Fruit fly (Drosophila melanogaster) whole organism, embryonic: Measurements from ENCODE around the gene rho-4.

ENCODE experiments used
- CG10654 ChIP-seq: fragments of 200-800 bp; sonication (Bioruptor generic); optimal IDR thresholded peaks from 2 replicates; lab custom pipeline; 2016; ENCODE audit warnings: missing biosample characterization, missing genetic modification characterization
- CG11723 ChIP-seq: fragments of 200-800 bp; sonication (Bioruptor generic); optimal IDR thresholded peaks from 2 replicates; lab custom pipeline; 2017; ENCODE audit warnings: missing biosample characterization, mild to moderate bottlenecking, missing genetic modification characterization
- CG12299 ChIP-seq: fragments of 200-800 bp; sonication (Bioruptor generic); optimal IDR thresholded peaks from 2 replicates; lab custom pipeline; 2018; ENCODE audit warnings: missing biosample characterization, mild to moderate bottlenecking, missing genetic modification characterization
- CG12769 ChIP-seq: fragments of 200-800 bp; sonication (Bioruptor generic); optimal IDR thresholded peaks from 2 replicates; lab custom pipeline; 2019; ENCODE audit warnings: missing biosample characterization, mild to moderate bottlenecking, missing genetic modification characterization, moderate library complexity
- CG12942 ChIP-seq: fragments of 200-800 bp; sonication (Bioruptor generic); optimal IDR thresholded peaks from 3 replicates; lab custom pipeline; 2016; ENCODE audit warnings: missing biosample characterization, missing genetic modification characterization
- CG15269 ChIP-seq: fragments of 200-800 bp; sonication (Bioruptor generic); optimal IDR thresholded peaks from 2 replicates; lab custom pipeline; 2018; ENCODE audit warnings: missing biosample characterization, mild to moderate bottlenecking, missing genetic modification characterization, moderate library complexity
- CG17612 ChIP-seq: fragments of 200-800 bp; sonication (Bioruptor generic); IDR thresholded peaks from 2 replicates; pipeline ENCODE4 v1.3.6; 2022; ENCODE audit warnings: missing biosample characterization, missing genetic modification characterization
- CG17912 ChIP-seq: fragments of 200-800 bp; sonication (Bioruptor generic); optimal IDR thresholded peaks from 2 replicates; lab custom pipeline; 2018; ENCODE audit warnings: missing biosample characterization, mild to moderate bottlenecking, missing genetic modification characterization
- CG2678 ChIP-seq: fragments of 200-800 bp; sonication (Bioruptor generic); optimal IDR thresholded peaks from 3 replicates; lab custom pipeline; 2019; ENCODE audit warnings: missing biosample characterization, mild to moderate bottlenecking, missing genetic modification characterization, moderate library complexity
- CG3838 ChIP-seq: fragments of 200-800 bp; sonication (Bioruptor generic); optimal IDR thresholded peaks from 3 replicates; lab custom pipeline; 2016; ENCODE audit warnings: missing biosample characterization, missing genetic modification characterization
- CG3995 ChIP-seq: fragments of 200-800 bp; sonication (Bioruptor generic); optimal IDR thresholded peaks from 3 replicates; lab custom pipeline; 2016; ENCODE audit warnings: missing biosample characterization, missing genetic modification characterization
- CG5953 ChIP-seq: fragments of 200-800 bp; sonication (Bioruptor generic); IDR thresholded peaks from 2 replicates; pipeline ENCODE4 v1.3.6; 2022; ENCODE audit warnings: missing biosample characterization, missing genetic modification characterization
- CG6654 ChIP-seq: fragments of 200-800 bp; sonication (Bioruptor generic); optimal IDR thresholded peaks from 2 replicates; lab custom pipeline; 2017; ENCODE audit warnings: missing biosample characterization, mild to moderate bottlenecking, missing genetic modification characterization
- CG9797 ChIP-seq: fragments of 200-800 bp; sonication (Bioruptor generic); optimal IDR thresholded peaks from 3 replicates; lab custom pipeline; 2018; ENCODE audit warnings: missing biosample characterization, mild to moderate bottlenecking, missing genetic modification characterization
- Dad ChIP-seq: fragments of 200-800 bp; sonication (Bioruptor generic); optimal IDR thresholded peaks from 3 replicates; lab custom pipeline; 2016; ENCODE audit warnings: missing biosample characterization, missing genetic modification characterization
- Dfd ChIP-seq, 2 experiments: fragments of >200 bp; optimal IDR thresholded peaks; 2 replicates each; lab custom pipeline; 2017; ENCODE audit warnings: missing biosample characterization in 2 of 2, missing genetic modification characterization in 2 of 2
- Doc3 ChIP-seq: fragments of 200-800 bp; sonication (Bioruptor generic); IDR thresholded peaks from 3 replicates; pipeline ENCODE4 v1.3.6; 2022; ENCODE audit warnings: missing biosample characterization, missing genetic modification characterization; ENCODE audit not compliant: partially characterized antibody
- H2.0 ChIP-seq: fragments of 200-800 bp; sonication (Bioruptor generic); IDR thresholded peaks from 2 replicates; pipeline ENCODE4 v1.3.6; 2022; ENCODE audit warnings: missing biosample characterization, missing genetic modification characterization
- Hmr ChIP-seq: fragments of 200-800 bp; sonication (Bioruptor generic); optimal IDR thresholded peaks from 3 replicates; lab custom pipeline; 2017; ENCODE audit warnings: mild to moderate bottlenecking, missing biosample characterization, missing genetic modification reagents, missing genetic modification characterization
- Hr51 ChIP-seq, 2 experiments: fragments of 200-800 bp; sonication (Bioruptor generic); optimal IDR thresholded peaks; 2 replicates in 1 of 2; 3 replicates in 1 of 2; lab custom pipeline; 2016 to 2018; ENCODE audit warnings: missing biosample characterization in 2 of 2, missing genetic modification characterization in 2 of 2, mild to moderate bottlenecking in 1 of 2, moderate library complexity in 1 of 2
- Jarid2 ChIP-seq: fragments of 200-800 bp; sonication (Bioruptor generic); optimal IDR thresholded peaks from 3 replicates; lab custom pipeline; 2017; ENCODE audit warnings: mild to moderate bottlenecking, missing biosample characterization, missing genetic modification reagents, missing genetic modification characterization
- Mrtf ChIP-seq: fragments of 200-800 bp; sonication (Bioruptor generic); IDR thresholded peaks from 3 replicates; pipeline ENCODE4 v1.3.6; 2022; ENCODE audit warnings: missing biosample characterization, missing genetic modification characterization
- Oli ChIP-seq: fragments of 200-800 bp; sonication (Bioruptor generic); optimal IDR thresholded peaks from 2 replicates; lab custom pipeline; 2018; ENCODE audit warnings: missing biosample characterization, mild to moderate bottlenecking, missing genetic modification characterization, moderate library complexity
- PHDP ChIP-seq: fragments of 200-800 bp; sonication (Bioruptor generic); optimal IDR thresholded peaks from 3 replicates; lab custom pipeline; 2018; ENCODE audit warnings: missing biosample characterization, mild to moderate bottlenecking, missing genetic modification characterization, moderate library complexity
- YL-1 ChIP-seq: fragments of 200-800 bp; sonication (Bioruptor generic); optimal IDR thresholded peaks from 3 replicates; lab custom pipeline; 2017; ENCODE audit warnings: missing biosample characterization, mild to moderate bottlenecking, missing genetic modification characterization
- abd-A ChIP-seq: fragments of 200-800 bp; sonication (Bioruptor generic); optimal IDR thresholded peaks from 3 replicates; lab custom pipeline; 2019; ENCODE audit warnings: missing biosample characterization, mild to moderate bottlenecking, missing genetic modification characterization, moderate library complexity
- al ChIP-seq: fragments of 200-800 bp; sonication (Bioruptor generic); IDR thresholded peaks from 2 replicates; pipeline ENCODE4 v1.3.6; 2022; ENCODE audit warnings: missing biosample characterization, missing genetic modification characterization
- bcd ChIP-seq: fragments of 200-800 bp; sonication (Bioruptor generic); optimal IDR thresholded peaks from 2 replicates; lab custom pipeline; 2017; ENCODE audit warnings: missing biosample characterization, mild to moderate bottlenecking, missing genetic modification characterization
- chm ChIP-seq: fragments of 200-800 bp; sonication (Bioruptor generic); IDR thresholded peaks from 2 replicates; pipeline ENCODE4 v1.3.6; 2022; ENCODE audit warnings: missing biosample characterization, missing genetic modification characterization
- dm ChIP-seq: fragments of 200-800 bp; sonication (Bioruptor generic); optimal IDR thresholded peaks from 3 replicates; lab custom pipeline; 2016; ENCODE audit warnings: missing biosample characterization, missing genetic modification characterization
- dpn ChIP-seq, 2 experiments: fragments of 200-800 bp; sonication (Bioruptor generic); optimal IDR thresholded peaks; 3 replicates each; lab custom pipeline; 2016; ENCODE audit warnings: missing biosample characterization in 2 of 2, missing genetic modification characterization in 2 of 2
- ewg ChIP-seq: fragments of 200-800 bp; sonication (Bioruptor generic); optimal IDR thresholded peaks from 3 replicates; lab custom pipeline; 2017; ENCODE audit warnings: mild to moderate bottlenecking, missing biosample characterization, missing genetic modification reagents, missing genetic modification characterization
- gcm2 ChIP-seq: fragments of 200-800 bp; sonication (Bioruptor generic); optimal IDR thresholded peaks from 2 replicates; lab custom pipeline; 2016; ENCODE audit warnings: missing biosample characterization, missing genetic modification characterization
- h ChIP-seq: fragments of >200 bp; optimal IDR thresholded peaks from 2 replicates; lab custom pipeline; 2017
- her ChIP-seq: fragments of 200-800 bp; sonication (Bioruptor generic); optimal IDR thresholded peaks from 2 replicates; lab custom pipeline; 2016; ENCODE audit warnings: missing biosample characterization, missing genetic modification characterization
- insv ChIP-seq, 2 experiments: fragments of 200-800 bp; sonication (Bioruptor generic); optimal IDR thresholded peaks; 3 replicates each; lab custom pipeline; 2016 to 2018; ENCODE audit warnings: missing biosample characterization in 2 of 2, missing genetic modification characterization in 2 of 2
- lilli ChIP-seq: fragments of 200-800 bp; sonication (Bioruptor generic); optimal IDR thresholded peaks from 3 replicates; lab custom pipeline; 2016; ENCODE audit warnings: missing biosample characterization, missing genetic modification characterization
- mam ChIP-seq: fragments of 200-800 bp; sonication (Bioruptor generic); optimal IDR thresholded peaks from 3 replicates; lab custom pipeline; 2016; ENCODE audit warnings: missing biosample characterization, missing genetic modification characterization
- nau ChIP-seq: fragments of 200-800 bp; sonication (Bioruptor generic); optimal IDR thresholded peaks from 3 replicates; lab custom pipeline; 2017; ENCODE audit warnings: missing biosample characterization, mild to moderate bottlenecking, missing genetic modification characterization, missing genetic modification reagents
- nerfin-2 ChIP-seq: fragments of 200-800 bp; sonication (Bioruptor generic); IDR thresholded peaks from 2 replicates; pipeline ENCODE4 v1.3.6; 2022; ENCODE audit warnings: missing biosample characterization, missing genetic modification characterization; ENCODE audit not compliant: partially characterized antibody
- odd ChIP-seq: fragments of 200-800 bp; sonication (Bioruptor generic); optimal IDR thresholded peaks from 2 replicates; lab custom pipeline; 2017; ENCODE audit warnings: missing biosample characterization, mild to moderate bottlenecking, missing genetic modification characterization
- onecut ChIP-seq: fragments of 200-800 bp; sonication (Bioruptor generic); IDR thresholded peaks from 2 replicates; pipeline ENCODE4 v1.3.6; 2022; ENCODE audit warnings: missing biosample characterization, missing genetic modification characterization
- prd ChIP-seq, 3 experiments: fragments of >200 bp in 2 of 3; fragments of 200-800 bp in 1 of 3; sonication (Bioruptor generic) in 1 of 3; optimal IDR thresholded peaks in 2 of 3; IDR thresholded peaks in 1 of 3; 2 replicates in 2 of 3; 3 replicates in 1 of 3; pipeline versions ENCODE4 v1.3.6 to Lab custom; 2017 to 2022; ENCODE audit warnings: missing biosample characterization in 1 of 3, missing genetic modification characterization in 1 of 3
- scrt ChIP-seq: fragments of 200-800 bp; sonication (Bioruptor generic); optimal IDR thresholded peaks from 2 replicates; lab custom pipeline; 2018; ENCODE audit warnings: missing biosample characterization, mild to moderate bottlenecking, missing genetic modification characterization, moderate library complexity
- seq ChIP-seq: fragments of 200-800 bp; sonication (Bioruptor generic); IDR thresholded peaks from 2 replicates; pipeline ENCODE4 v1.3.6; 2022; ENCODE audit warnings: missing biosample characterization, missing genetic modification characterization
- slou ChIP-seq: fragments of 200-800 bp; sonication (Bioruptor generic); optimal IDR thresholded peaks from 3 replicates; lab custom pipeline; 2016; ENCODE audit warnings: missing biosample characterization, missing genetic modification characterization
- sr ChIP-seq: fragments of 200-800 bp; sonication (Bioruptor generic); IDR thresholded peaks from 3 replicates; pipeline ENCODE4 v1.3.6; 2022; ENCODE audit warnings: missing biosample characterization, missing genetic modification characterization
- unpg ChIP-seq: fragments of 200-800 bp; sonication (Bioruptor generic); optimal IDR thresholded peaks from 3 replicates; lab custom pipeline; 2018; ENCODE audit warnings: missing biosample characterization, mild to moderate bottlenecking, missing genetic modification characterization, moderate library complexity
- zen ChIP-seq: fragments of 200-800 bp; sonication (Bioruptor generic); optimal IDR thresholded peaks from 3 replicates; lab custom pipeline; 2018; ENCODE audit warnings: missing biosample characterization, mild to moderate bottlenecking, missing genetic modification characterization, moderate library complexity

The rho-4 gene

dm6 chrX:11621866-11622648 lies 22.4 kb downstream of the rho-4 start, which contains the start of gene Ptp10D (continued):
- TF ChIP-seq bcd (GFP tag; lab: Kevin White, UChicago) (no peak), insv (GFP tag; optimal IDR thresholded peaks at IDR 0.05; lab: Kevin White, UChicago) (peak; percentile 55 to 95), gcm2 (GFP tag; lab: Kevin White, UChicago) (no peak), seq (GFP tag; lab: Robert Waterston, UW) (no peak), Oli (tag; lab: Kevin White, UChicago) (no peak), al (GFP tag; lab: Robert Waterston, UW) (no peak), her (GFP tag; lab: Kevin White, UChicago) (peak; percentile 45), unpg (GFP tag; lab: Kevin White, UChicago) (peak; percentile 1), CG11723 (no peak), Mrtf (no peak), dpn (GFP tag; optimal IDR thresholded peaks at IDR 0.05; lab: Kevin White, UChicago) (peak in 1 of 2 experiments; percentile 30), CG5953 (GFP tag; lab: Robert Waterston, UW) (peak; percentile 40; the same call in 1 of the 2 replicates), CG17612 (GFP tag; lab: Robert Waterston, UW) (no peak), CG3995 (no peak), CG6654 (GFP tag; lab: Kevin White, UChicago) (no peak), CG3838 (peak; percentile 17), ewg (GFP tag; lab: Kevin White, UChicago) (peak; percentile 30), YL-1 (GFP tag; lab: Kevin White, UChicago) (peak; percentile 7), prd (optimal IDR thresholded peaks at IDR 0.05; lab: Kevin White, UChicago) (no peak), prd (GFP tag; IDR thresholded peaks at IDR 0.05; lab: Robert Waterston, UW) (no peak), zen (tag; lab: Kevin White, UChicago) (no peak), abd-A (tag; lab: Kevin White, UChicago) (peak; percentile 78), onecut (GFP tag; lab: Robert Waterston, UW) (peak; percentile 58), PHDP (tag; lab: Kevin White, UChicago) (peak; percentile 11), mam (GFP tag; lab: Kevin White, UChicago) (no peak), h (no peak), CG12942 (GFP tag; lab: Kevin White, UChicago) (no peak), CG17912 (no peak), CG2678 (tag; lab: Kevin White, UChicago) (peak; percentile 2), Dad (GFP tag; lab: Kevin White, UChicago) (no peak), CG12769 (tag; lab: Kevin White, UChicago) (peak; percentile 18), nerfin-2 (GFP tag; lab: Robert Waterston, UW) (peak; percentile 84), CG12299 (tag; lab: Kevin White, UChicago) (peak; percentile 25), Doc3 (GFP tag; lab: Robert Waterston, UW) (peak; percentile 72; the same call in 2 of the 3 replicates), lilli (no peak), chm (GFP tag; lab: Robert Waterston, UW) (peak; percentile 73), scrt (GFP tag; lab: Kevin White, UChicago) (peak; percentile 22), CG9797 (GFP tag; lab: Kevin White, UChicago) (peak; percentile 25), CG15269 (tag; lab: Kevin White, UChicago) (peak; percentile 10), nau (GFP tag; lab: Kevin White, UChicago) (peak; percentile 7), CG10654 (GFP tag; lab: Kevin White, UChicago) (no peak), Jarid2 (peak; percentile 97), odd (GFP tag; lab: Kevin White, UChicago) (no peak), Dfd (GFP tag; optimal IDR thresholded peaks at IDR 0.05; lab: Kevin White, UChicago) (peak in 1 of 2 experiments; percentile 5), slou (GFP tag; lab: Kevin White, UChicago) (no peak), Hr51 (GFP tag; optimal IDR thresholded peaks at IDR 0.05; lab: Kevin White, UChicago) (peak in 1 of 2 experiments; percentile 3), Hmr (peak; percentile 47), dm (GFP tag; lab: Kevin White, UChicago) (no peak), sr (GFP tag; lab: Robert Waterston, UW) (peak; percentile 82), H2.0 (GFP tag; lab: Robert Waterston, UW) (no peak)
